Worm (Caenorhabditis elegans) whole organism, L4 larva: Measurements from ENCODE around the gene Y46E12BL.2.

ENCODE experiments used
- D1046.2 ChIP-seq: fragments of 200-800 bp; sonication (Bioruptor generic); IDR thresholded peaks from 2 replicates; pipeline ENCODE4 v1.3.6; 2022; ENCODE audit warnings: missing genetic modification characterization, missing compliant biosample characterization
- F10B5.3 ChIP-seq: sonication (generic microtip); optimal IDR thresholded peaks from 2 replicates; lab custom pipeline; 2016; ENCODE audit warnings: mild to moderate bottlenecking, missing genetic modification characterization, missing compliant biosample characterization
- T26A8.4 ChIP-seq: fragments of 200-800 bp; sonication (Bioruptor generic); IDR thresholded peaks from 2 replicates; pipeline ENCODE4 v1.3.6; 2022; ENCODE audit warnings: missing genetic modification characterization, missing compliant biosample characterization
- Y48G9A.11 ChIP-seq: fragments of 200-800 bp; sonication (Bioruptor generic); IDR thresholded peaks from 2 replicates; pipeline ENCODE4 v1.3.6; 2022; ENCODE audit warnings: missing genetic modification reagents, missing genetic modification characterization, missing compliant biosample characterization
- Y5F2A.4 ChIP-seq: fragments of 200-800 bp; sonication (Bioruptor generic); optimal IDR thresholded peaks from 2 replicates; lab custom pipeline; 2018; ENCODE audit warnings: mild to moderate bottlenecking, missing genetic modification characterization, missing compliant biosample characterization
- ama-1 ChIP-seq: fragments of 150-350 bp; optimal IDR thresholded peaks from 2 replicates; lab custom pipeline; 2014; ENCODE audit warnings: inconsistent platforms, mixed read lengths
- ctbp-1 ChIP-seq: fragments of 200-800 bp; sonication (Bioruptor generic); IDR thresholded peaks from 2 replicates; pipeline ENCODE4 v1.3.6; 2022; ENCODE audit warnings: missing genetic modification reagents, missing genetic modification characterization, missing compliant biosample characterization
- daf-16 ChIP-seq, 3 experiments: sonication (generic microtip); optimal IDR thresholded peaks; 2 replicates each; lab custom pipeline; 2016 to 2017; ENCODE audit warnings: missing genetic modification characterization in 3 of 3, missing genetic modification reagents in 3 of 3, mild to moderate bottlenecking in 2 of 3, missing compliant biosample characterization in 2 of 3, missing biosample characterization in 1 of 3, moderate library complexity in 1 of 3
- dmd-6 ChIP-seq: fragments of 200-800 bp; sonication (Bioruptor generic); IDR thresholded peaks from 2 replicates; pipeline ENCODE4 v1.3.6; 2022; ENCODE audit warnings: missing genetic modification reagents, missing genetic modification characterization, missing compliant biosample characterization
- dpl-1 ChIP-seq: fragments of 150-350 bp; optimal IDR thresholded peaks from 2 replicates; lab custom pipeline; 2014; ENCODE audit warnings: missing biosample characterization, missing genetic modification reagents, missing genetic modification characterization
- dve-1 ChIP-seq: sonication (generic microtip); optimal IDR thresholded peaks from 2 replicates; lab custom pipeline; 2017; ENCODE audit warnings: antibody characterized with exemption, mild to moderate bottlenecking, missing genetic modification characterization, missing compliant biosample characterization; ENCODE audit not compliant: insufficient read depth
- egl-27 ChIP-seq: sonication (generic microtip); optimal IDR thresholded peaks from 3 replicates; lab custom pipeline; 2017; ENCODE audit warnings: missing biosample characterization, missing genetic modification reagents, missing genetic modification characterization
- fos-1 ChIP-seq: fragments of 150-350 bp; optimal IDR thresholded peaks from 2 replicates; lab custom pipeline; 2014; ENCODE audit warnings: missing biosample characterization, missing genetic modification characterization
- hlh-11 ChIP-seq: fragments of 200-800 bp; sonication (Bioruptor generic); optimal IDR thresholded peaks from 2 replicates; lab custom pipeline; 2018; ENCODE audit warnings: mild to moderate bottlenecking, missing genetic modification characterization, missing compliant biosample characterization
- hlh-30 ChIP-seq: sonication (generic microtip); optimal IDR thresholded peaks from 2 replicates; lab custom pipeline; 2017; ENCODE audit warnings: antibody characterized with exemption, mild to moderate bottlenecking, missing genetic modification characterization, missing compliant biosample characterization; ENCODE audit not compliant: insufficient read depth
- hmg-1.1 ChIP-seq: fragments of 200-800 bp; sonication (Bioruptor generic); IDR thresholded peaks from 2 replicates; pipeline ENCODE4 v1.3.6; 2022; ENCODE audit warnings: missing genetic modification reagents, missing genetic modification characterization, missing compliant biosample characterization
- lim-7 ChIP-seq: fragments of 200-800 bp; sonication (Bioruptor generic); IDR thresholded peaks from 2 replicates; pipeline ENCODE4 v1.3.6; 2022; ENCODE audit warnings: missing genetic modification characterization, missing compliant biosample characterization
- lin-1 ChIP-seq: fragments of 200-800 bp; sonication (Bioruptor generic); IDR thresholded peaks from 2 replicates; pipeline ENCODE4 v1.3.6; 2022; ENCODE audit warnings: missing genetic modification reagents, missing genetic modification characterization, missing compliant biosample characterization
- lin-13 ChIP-seq: fragments of 150-350 bp; optimal IDR thresholded peaks from 2 replicates; lab custom pipeline; 2014; ENCODE audit warnings: missing biosample characterization, missing genetic modification reagents, missing genetic modification characterization
- lin-29 ChIP-seq: fragments of 200-800 bp; sonication (Bioruptor generic); IDR thresholded peaks from 2 replicates; pipeline ENCODE4 v1.3.6; 2022; ENCODE audit warnings: missing genetic modification reagents, missing genetic modification characterization, missing compliant biosample characterization
- lsy-2 ChIP-seq, 2 experiments: fragments of 150-350 bp in 1 of 2; sonication (generic microtip) in 1 of 2; optimal IDR thresholded peaks; 2 replicates each; lab custom pipeline; 2014 to 2017; ENCODE audit warnings: missing biosample characterization in 2 of 2, missing genetic modification characterization in 2 of 2
- mdl-1 ChIP-seq, 2 experiments: fragments of 150-350 bp in 1 of 2; sonication (generic microtip) in 1 of 2; optimal IDR thresholded peaks; 2 replicates each; lab custom pipeline; 2014 to 2017; ENCODE audit warnings: missing biosample characterization in 2 of 2, missing genetic modification characterization in 2 of 2
- mep-1 ChIP-seq: fragments of 150-350 bp; sonication (generic microtip); optimal IDR thresholded peaks from 3 replicates; lab custom pipeline; 2014; ENCODE audit warnings: missing biosample characterization, missing genetic modification characterization
- mes-2 ChIP-seq: sonication (generic microtip); optimal IDR thresholded peaks from 2 replicates; lab custom pipeline; 2016; ENCODE audit warnings: missing genotype, mild to moderate bottlenecking, missing genetic modification characterization, missing compliant biosample characterization; ENCODE audit not compliant: poor library complexity, severe bottlenecking
- mxl-2 ChIP-seq: fragments of 200-800 bp; sonication (Bioruptor generic); conservative IDR thresholded peaks from 2 replicates; pipeline ENCODE4 v1.3.6; 2022; ENCODE audit warnings: missing genetic modification reagents, missing genetic modification characterization, missing compliant biosample characterization
- mxl-3 ChIP-seq: fragments of 200-800 bp; sonication (Bioruptor generic); optimal IDR thresholded peaks from 2 replicates; lab custom pipeline; 2018; ENCODE audit warnings: mild to moderate bottlenecking, missing genetic modification characterization, missing compliant biosample characterization
- nhr-11 ChIP-seq: fragments of 150-350 bp; optimal IDR thresholded peaks from 2 replicates; lab custom pipeline; 2014; ENCODE audit warnings: missing biosample characterization, missing genetic modification characterization
- nhr-111 ChIP-seq: fragments of 200-800 bp; sonication (Bioruptor generic); optimal IDR thresholded peaks from 2 replicates; lab custom pipeline; 2018; ENCODE audit warnings: mild to moderate bottlenecking, missing genetic modification characterization, missing compliant biosample characterization
- nhr-25 ChIP-seq: sonication (generic microtip); optimal IDR thresholded peaks from 2 replicates; lab custom pipeline; 2017; ENCODE audit warnings: missing genetic modification characterization, mild to moderate bottlenecking, missing compliant biosample characterization, antibody characterized with exemption, moderate library complexity, borderline replicate concordance; ENCODE audit not compliant: insufficient read depth
- nhr-28 ChIP-seq: fragments of 150-350 bp; optimal IDR thresholded peaks from 2 replicates; lab custom pipeline; 2014; ENCODE audit warnings: missing biosample characterization, missing genetic modification characterization
- nhr-48 ChIP-seq: sonication (generic microtip); optimal IDR thresholded peaks from 2 replicates; lab custom pipeline; 2016; ENCODE audit warnings: mild to moderate bottlenecking, missing genetic modification characterization, missing compliant biosample characterization
- nhr-6 ChIP-seq: fragments of 150-350 bp; optimal IDR thresholded peaks from 2 replicates; lab custom pipeline; 2014; ENCODE audit warnings: missing biosample characterization, missing genetic modification characterization
- nhr-77 ChIP-seq: fragments of 150-350 bp; optimal IDR thresholded peaks from 2 replicates; lab custom pipeline; 2014; ENCODE audit warnings: missing biosample characterization, missing genetic modification characterization
- tra-1 ChIP-seq: fragments of 200-800 bp; sonication (Bioruptor generic); IDR thresholded peaks from 2 replicates; pipeline ENCODE4 v1.3.6; 2022; ENCODE audit warnings: missing genetic modification reagents, missing genetic modification characterization, missing compliant biosample characterization
- unc-62 ChIP-seq, 3 experiments: fragments of 150-350 bp in 1 of 3; sonication (generic microtip); optimal IDR thresholded peaks in 2 of 3; peaks in 1 of 3; 1 replicate in 1 of 3; 2 replicates in 2 of 3; lab custom pipeline; 2014 to 2017; ENCODE audit warnings: missing biosample characterization in 3 of 3, missing genetic modification characterization in 3 of 3, missing genetic modification reagents in 3 of 3, missing genotype in 1 of 3
- zip-11 ChIP-seq: fragments of 200-800 bp; sonication (Bioruptor generic); IDR thresholded peaks from 2 replicates; pipeline ENCODE4 v1.3.6; 2022; ENCODE audit warnings: missing genetic modification characterization, missing compliant biosample characterization
- ztf-7 ChIP-seq: fragments of 150-350 bp; optimal IDR thresholded peaks from 2 replicates; lab custom pipeline; 2014; ENCODE audit warnings: missing biosample characterization, missing genetic modification characterization

Y46E12BL.2 gene

ce11 chrII:15203398-15204068 lies 29.2 kb upstream of the Y46E12BL.2 start (continued):
- TF ChIP-seq daf-16 (GFP tag; optimal IDR thresholded peaks at IDR 0.05; lab: Kevin White, UChicago) (no peak), daf-16 (tag; optimal IDR thresholded peaks at IDR 0.05; lab: Kevin White, UChicago) (peak; percentile 25), nhr-25 (peak; percentile 1), lim-7 (GFP tag; lab: Robert Waterston, UW) (no peak), hmg-1.1 (GFP tag; lab: Robert Waterston, UW) (no peak)

DNA sequence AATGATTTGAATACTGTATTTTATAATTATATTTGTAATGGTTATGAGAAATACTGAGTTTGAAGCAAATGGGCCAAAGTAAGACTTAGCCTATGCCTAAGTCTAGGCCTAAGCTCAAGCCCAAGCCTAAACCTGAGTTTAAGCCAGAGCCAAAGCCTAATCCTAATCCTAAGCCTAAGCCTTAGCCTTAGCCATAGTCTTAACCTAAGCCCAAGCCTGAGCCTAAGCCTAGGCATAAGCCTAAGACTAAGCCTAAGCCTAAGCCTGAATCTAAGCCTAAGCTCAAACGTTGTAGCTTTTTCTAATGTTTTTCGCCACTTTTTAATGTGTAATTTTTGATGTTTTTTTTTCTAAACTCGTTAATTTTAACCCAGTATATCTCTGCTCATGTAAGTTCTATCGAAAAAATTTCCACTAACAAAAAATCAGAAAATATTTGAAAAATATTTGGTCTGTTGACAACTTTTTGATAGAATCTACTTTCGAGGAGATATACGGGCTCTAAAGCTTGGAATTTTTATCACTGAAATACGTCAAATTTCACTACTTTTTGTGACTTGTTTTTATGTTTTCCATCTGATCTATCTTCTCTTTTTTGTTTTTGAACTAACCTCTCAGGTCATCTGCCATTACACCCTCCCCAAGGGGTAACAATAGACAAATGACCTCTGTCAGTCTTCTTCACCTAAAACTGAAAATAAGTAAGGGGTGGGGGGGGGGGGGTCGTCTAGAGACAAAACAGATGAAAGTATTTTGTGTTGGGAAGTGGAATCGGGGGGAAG lies 28.5 kb upstream of the Y46E12BL.2 start:
- TF ChIP-seq D1046.2 (GFP tag; lab: Robert Waterston, UW) (no peak), unc-62 (GFP tag; optimal IDR thresholded peaks at IDR 0.05 in 1 of 2; lab: Kevin White, UChicago) (peak in 1 of 2 experiments; percentile 67), unc-62 (tag; optimal IDR thresholded peaks at IDR 0.05; lab: Kevin White, UChicago) (no peak), ctbp-1 (GFP tag; lab: Robert Waterston, UW) (no peak), dmd-6 (GFP tag; lab: Robert Waterston, UW) (peak; percentile 13; the same call in 1 of the 2 replicates), F10B5.3 (tag; lab: Kevin White, UChicago) (no peak)

ce11 chrII:15205346-15205745 lies 27.4 kb upstream of the Y46E12BL.2 start:
- TF ChIP-seq dpl-1 (GFP tag; lab: Kevin White, UChicago) (peak; percentile 22), mep-1 (tag; lab: Kevin White, UChicago) (peak; percentile 65), mxl-2 (GFP tag; lab: Robert Waterston, UW) (0 out of 2 replicates have a peak, but pooled peaks have one; percentile 45), mdl-1 (tag; optimal IDR thresholded peaks at IDR 0.05; lab: Kevin White, UChicago) (peak; percentile 15 to 89), nhr-28 (tag; lab: Kevin White, UChicago) (peak; percentile 54), lsy-2 (tag; optimal IDR thresholded peaks at IDR 0.05; lab: Kevin White, UChicago) (peak in 1 of 2 experiments; percentile 73), Y5F2A.4 (GFP tag; lab: Kevin White, UChicago) (no peak), ctbp-1 (GFP tag; lab: Robert Waterston, UW) (peak; percentile 52; the same call in 1 of the 2 replicates), nhr-111 (GFP tag; lab: Kevin White, UChicago) (no peak), ztf-7 (tag; lab: Kevin White, UChicago) (no peak), mxl-3 (GFP tag; lab: Kevin White, UChicago) (peak; percentile 55), T26A8.4 (0 out of 2 replicates have a peak, but pooled peaks have one; percentile 31), dmd-6 (GFP tag; lab: Robert Waterston, UW) (peak; percentile 68), lin-29 (GFP tag; lab: Robert Waterston, UW) (peak; percentile 68), egl-27 (no peak), nhr-77 (tag; lab: Kevin White, UChicago) (peak; percentile 84), unc-62 (GFP tag; optimal IDR thresholded peaks at IDR 0.05 in 1 of 2; lab: Kevin White, UChicago) (peak in 1 of 2 experiments; percentile 88), unc-62 (tag; optimal IDR thresholded peaks at IDR 0.05; lab: Kevin White, UChicago) (no peak), ama-1 (peak; percentile 14), hlh-30 (tag; lab: Kevin White, UChicago) (peak; percentile 93), lin-1 (peak; percentile 57; the same call in 1 of the 2 replicates), nhr-6 (tag; lab: Kevin White, UChicago) (peak; percentile 34), zip-11 (no peak), dve-1 (tag; lab: Kevin White, UChicago) (peak; percentile 47), nhr-48 (peak; percentile 73), daf-16 (GFP tag; optimal IDR thresholded peaks at IDR 0.05; lab: Kevin White, UChicago) (peak in 1 of 2 experiments; percentile 84), daf-16 (tag; optimal IDR thresholded peaks at IDR 0.05; lab: Kevin White, UChicago) (no peak), nhr-11 (tag; lab: Kevin White, UChicago) (peak; percentile 37), hlh-11 (peak; percentile 84), fos-1 (no peak), nhr-25 (peak; percentile 10), Y48G9A.11 (GFP tag; lab: Robert Waterston, UW) (no peak), mes-2 (tag; lab: Kevin White, UChicago) (peak; percentile 5), lin-13 (no peak), F10B5.3 (tag; lab: Kevin White, UChicago) (no peak), tra-1 (GFP tag; lab: Robert Waterston, UW) (0 out of 2 replicates have a peak, but pooled peaks have one; percentile 34)
- TF ChIP-seq, all 104 proteins: peak for 25
